Worm (Caenorhabditis elegans) whole organism, L4/young adult: ENCODE results near the gene C03H5.4.

Experiments used
- W03F9.2 ChIP-seq: fragments of 150-350 bp; optimal IDR thresholded peaks from 2 replicates; lab custom pipeline; 2014; ENCODE audit warnings: missing biosample characterization, missing genetic modification characterization
- dao-5 ChIP-seq: sonication (generic microtip); optimal IDR thresholded peaks from 2 replicates; lab custom pipeline; 2016; ENCODE audit warnings: missing genotype, missing genetic modification characterization, moderate library complexity, missing compliant biosample characterization
- him-1 ChIP-seq: sonication (generic microtip); optimal IDR thresholded peaks from 2 replicates; lab custom pipeline; 2016; ENCODE audit warnings: missing genotype, missing genetic modification reagents, missing genetic modification characterization, missing compliant biosample characterization

The C03H5.4 gene

ce11 chrII:374950-375349 is at the start of gene C03H5.4:
TSS of gene C03H5.4 (plus strand) at chrII:375250.
- no peak for TF ChIP-seq W03F9.2 (tag; lab: Kevin White, UChicago)
- no peak for TF ChIP-seq him-1 (tag; lab: Kevin White, UChicago)
- TF ChIP-seq dao-5 (tag; lab: Kevin White, UChicago): no peak

ce11 chrII:325639-326350 is 49.3 kb upstream of the C03H5.4 start, which contains the start of gene sgcb-1:
TSS of gene sgcb-1 (plus strand) at chrII:326300.
- TF ChIP-seq dao-5 (tag; lab: Kevin White, UChicago) (no peak), him-1 (tag; lab: Kevin White, UChicago) (no peak), W03F9.2 (tag; lab: Kevin White, UChicago) (no peak)

DNA sequence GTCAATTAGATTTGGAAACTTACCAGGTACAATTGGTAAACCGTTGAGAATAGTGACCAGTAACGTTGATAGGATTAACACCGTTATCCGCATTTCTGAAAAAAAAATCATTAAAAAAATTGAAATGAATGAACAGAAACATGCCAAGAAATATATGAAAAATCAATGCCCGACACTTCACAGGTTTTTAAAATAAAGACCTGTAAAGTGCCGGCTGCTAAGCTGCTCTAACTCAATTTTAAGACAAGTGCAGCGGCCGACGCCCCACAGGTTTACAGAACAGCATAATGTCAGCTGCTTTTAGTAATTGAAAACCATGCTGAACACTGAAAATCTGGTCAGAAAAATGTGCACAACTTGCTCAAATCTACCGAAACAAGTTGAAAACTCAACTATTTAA is 42.6 kb upstream of the C03H5.4 start, which contains the start of gene cbn-1:
Gene cbn-1, minus strand, starts transcription at position 101 of the 400 bp plus-strand sequence.
- TF ChIP-seq him-1 (tag; lab: Kevin White, UChicago) (no peak), W03F9.2 (tag; lab: Kevin White, UChicago) (no peak), dao-5 (tag; lab: Kevin White, UChicago) (no peak)

ce11 chrII:333853-334449 is 41.1 kb upstream of the C03H5.4 start:
- no peak for TF ChIP-seq him-1 (tag; lab: Kevin White, UChicago)
- TF ChIP-seq W03F9.2 (tag; lab: Kevin White, UChicago): no peak

DNA sequence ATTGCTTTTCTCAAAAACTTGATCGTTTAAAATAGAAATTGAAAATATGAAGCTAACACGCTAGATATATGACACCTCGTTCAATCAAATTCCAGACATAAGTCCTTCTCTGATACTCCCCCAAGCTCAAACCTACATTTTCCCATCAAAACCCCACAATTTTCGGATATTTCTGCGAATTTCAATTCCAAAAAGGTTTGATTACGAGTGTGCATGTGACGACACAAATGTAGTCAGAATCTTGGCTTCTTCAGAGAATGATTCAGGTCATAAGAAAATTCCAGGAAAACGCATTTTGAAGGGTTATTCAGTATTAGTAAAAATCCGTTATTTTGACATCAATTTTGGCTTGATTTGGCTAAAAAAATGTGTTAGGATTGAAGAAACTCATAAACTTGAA is 40.2 kb upstream of the C03H5.4 start:
- TF ChIP-seq W03F9.2 (tag; lab: Kevin White, UChicago) (no peak), dao-5 (tag; lab: Kevin White, UChicago) (no peak), him-1 (tag; lab: Kevin White, UChicago) (no peak)

DNA sequence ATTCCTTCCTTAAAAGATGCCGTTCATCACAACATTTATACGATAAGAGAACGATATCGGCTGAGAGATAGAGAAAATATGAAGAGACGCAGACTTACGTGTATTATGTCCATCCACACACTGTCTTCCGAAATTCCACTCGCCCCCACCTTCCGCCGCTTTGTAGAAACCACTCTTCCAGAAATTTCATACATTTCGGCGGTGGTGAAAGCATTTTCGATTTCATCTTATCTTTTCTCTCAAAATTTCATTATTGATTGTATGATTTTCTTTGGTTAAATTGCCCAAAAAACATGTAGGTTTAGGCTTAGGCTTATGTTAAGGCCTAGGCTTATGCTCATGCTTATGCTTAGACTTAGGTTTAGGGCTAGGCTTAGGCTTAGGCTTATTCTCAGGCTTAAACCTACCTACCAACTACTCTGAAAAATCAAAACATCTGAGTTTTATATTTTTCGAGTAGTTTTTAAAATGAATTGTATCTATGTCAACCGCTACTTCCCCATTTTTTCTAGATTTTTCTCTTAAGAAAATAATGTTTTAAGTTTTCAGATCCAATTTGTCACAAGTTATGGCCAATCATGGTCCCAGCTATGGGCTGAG is 37.7 kb upstream of the C03H5.4 start, which contains the start of gene cpn-2:
Gene cpn-2, plus strand, starts transcription at position 550 of the 600 bp plus-strand sequence.
- TF ChIP-seq dao-5 (tag; lab: Kevin White, UChicago): no peak
- no peak for TF ChIP-seq W03F9.2 (tag; lab: Kevin White, UChicago)
- TF ChIP-seq him-1 (tag; lab: Kevin White, UChicago): no peak

DNA sequence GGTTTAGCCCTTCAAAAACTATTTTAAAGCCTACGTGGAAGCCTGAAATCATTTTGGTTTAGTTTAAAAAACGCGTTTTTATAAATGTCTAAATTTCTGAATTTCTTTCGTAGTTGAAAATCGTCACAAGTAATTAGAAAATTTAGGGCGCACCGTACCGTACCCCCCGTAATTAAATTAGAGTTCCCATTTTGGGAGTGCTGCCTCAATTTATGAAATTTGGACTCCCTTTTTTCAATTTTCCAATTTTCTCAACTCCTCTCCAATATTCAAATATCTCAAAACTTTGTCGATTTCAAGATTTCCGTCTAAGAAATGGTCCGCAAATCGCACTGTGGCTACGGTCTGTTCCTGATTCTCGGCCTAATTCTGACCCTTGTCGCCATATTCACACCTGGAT is 34.8 kb upstream of the C03H5.4 start, which contains the start of gene clc-31:
Gene clc-31, plus strand, starts transcription at position 301 of the 400 bp plus-strand sequence.
- TF ChIP-seq dao-5 (tag; lab: Kevin White, UChicago): no peak
- TF ChIP-seq W03F9.2 (tag; lab: Kevin White, UChicago): no peak
- TF ChIP-seq him-1 (tag; lab: Kevin White, UChicago): no peak

- no peak for TF ChIP-seq dao-5 (tag; lab: Kevin White, UChicago)
- no peak for TF ChIP-seq him-1 (tag; lab: Kevin White, UChicago)
- TF ChIP-seq W03F9.2 (tag; lab: Kevin White, UChicago): no peak
Observed at ce11 chrII:340714-341113, 34.3 kb upstream of the C03H5.4 start.

- TF ChIP-seq dao-5 (tag; lab: Kevin White, UChicago): no peak
- TF ChIP-seq W03F9.2 (tag; lab: Kevin White, UChicago): no peak
- no peak for TF ChIP-seq him-1 (tag; lab: Kevin White, UChicago)
Observed at ce11 chrII:341282-341681, 33.8 kb upstream of the C03H5.4 start.

DNA sequence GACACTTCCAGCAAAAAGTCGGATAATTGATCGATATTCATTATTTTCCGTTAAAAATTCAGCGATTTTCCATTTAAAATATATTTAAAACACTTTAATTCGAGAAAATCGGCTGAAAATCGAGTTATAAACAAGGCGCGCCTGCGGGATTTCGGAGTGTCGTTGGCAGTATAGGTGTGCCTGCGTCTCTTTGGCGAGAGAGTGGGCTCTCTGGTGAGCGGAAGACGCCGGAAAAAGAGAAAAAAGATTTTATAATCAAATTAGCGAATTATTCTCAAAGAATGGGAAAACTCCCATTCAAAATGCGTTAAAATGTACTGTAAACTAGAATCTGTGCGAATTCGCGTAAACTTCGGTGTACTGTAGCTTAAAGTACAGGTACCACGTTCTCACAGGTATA is 27.3 kb upstream of the C03H5.4 start, which contains the start of gene D1069.3:
Gene D1069.3, minus strand, starts transcription at position 158 of the 400 bp plus-strand sequence.
- TF ChIP-seq W03F9.2 (tag; lab: Kevin White, UChicago): no peak
- no peak for TF ChIP-seq him-1 (tag; lab: Kevin White, UChicago)
- no peak for TF ChIP-seq dao-5 (tag; lab: Kevin White, UChicago)

ce11 chrII:349749-350148 is 25.3 kb upstream of the C03H5.4 start:
- TF ChIP-seq dao-5 (tag; lab: Kevin White, UChicago) (no peak), W03F9.2 (tag; lab: Kevin White, UChicago) (no peak), him-1 (tag; lab: Kevin White, UChicago) (no peak)

DNA sequence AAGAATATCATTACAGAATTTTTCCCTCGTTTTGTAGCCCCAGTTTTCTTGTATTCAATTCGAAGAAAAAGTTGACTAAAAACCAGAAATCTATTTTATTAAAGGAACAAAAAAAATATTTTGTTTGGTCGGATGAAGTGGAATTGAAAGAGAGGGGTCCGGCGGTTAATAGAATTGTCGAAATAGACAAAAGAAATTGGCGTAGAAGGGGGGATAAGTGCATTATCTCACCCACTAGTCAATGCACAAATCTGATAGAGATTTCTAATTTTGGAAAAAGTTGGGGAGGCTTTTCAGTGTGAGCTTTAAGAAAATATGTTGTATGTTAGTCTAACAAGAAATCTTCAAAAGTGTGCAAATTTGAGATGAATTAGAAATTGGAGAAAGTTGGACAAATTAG is 20.6 kb upstream of the C03H5.4 start:
- TF ChIP-seq dao-5 (tag; lab: Kevin White, UChicago): no peak
- no peak for TF ChIP-seq him-1 (tag; lab: Kevin White, UChicago)
- no peak for TF ChIP-seq W03F9.2 (tag; lab: Kevin White, UChicago)

DNA sequence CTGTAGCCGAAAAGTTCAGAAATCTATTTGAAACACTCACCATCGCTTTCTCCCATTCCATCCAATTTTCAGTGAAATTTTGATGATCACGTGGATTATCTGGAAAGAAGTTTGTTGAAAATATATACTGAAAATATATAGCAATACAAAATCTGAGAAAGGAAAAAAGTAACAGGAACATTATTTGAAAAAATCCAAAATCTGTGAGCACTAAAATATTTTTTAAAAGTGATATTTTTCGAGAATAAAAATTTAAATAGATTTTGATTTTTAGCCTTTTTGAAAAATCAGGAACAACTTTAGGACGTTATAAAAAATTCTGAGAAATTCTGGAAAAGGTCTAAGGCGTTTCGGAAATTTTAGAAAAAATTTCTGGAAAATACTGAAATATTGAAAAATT is 18.1 kb upstream of the C03H5.4 start, which contains the start of gene dmsr-4:
Gene dmsr-4, minus strand, starts transcription at position 101 of the 400 bp plus-strand sequence.
- TF ChIP-seq dao-5 (tag; lab: Kevin White, UChicago) (no peak), him-1 (tag; lab: Kevin White, UChicago) (no peak), W03F9.2 (tag; lab: Kevin White, UChicago) (no peak)
